Worm (Caenorhabditis elegans) whole organism, late embryonic: ENCODE results near the gene F08F8.9.

ENCODE experiments used
- C08G9.2 ChIP-seq: sonication (generic microtip); optimal IDR thresholded peaks from 2 replicates; lab custom pipeline; 2016; ENCODE audit warnings: mild to moderate bottlenecking, missing genetic modification characterization, moderate library complexity, missing compliant biosample characterization
- F13H6.1 ChIP-seq: sonication (generic microtip); optimal IDR thresholded peaks from 2 replicates; lab custom pipeline; 2016; ENCODE audit warnings: missing genetic modification characterization, missing compliant biosample characterization
- K02D7.2 ChIP-seq: sonication (generic microtip); optimal IDR thresholded peaks from 2 replicates; lab custom pipeline; 2017; ENCODE audit warnings: mild to moderate bottlenecking, missing genetic modification characterization, missing compliant biosample characterization
- K09A11.1 ChIP-seq: sonication (generic microtip); optimal IDR thresholded peaks from 2 replicates; lab custom pipeline; 2017; ENCODE audit warnings: antibody characterized with exemption, mild to moderate bottlenecking, missing genetic modification characterization, missing compliant biosample characterization; ENCODE audit not compliant: insufficient read depth
- Y22D7AL.16 ChIP-seq: sonication (generic microtip); optimal IDR thresholded peaks from 2 replicates; lab custom pipeline; 2016; ENCODE audit warnings: missing genetic modification characterization, missing compliant biosample characterization
- ceh-19 ChIP-seq: fragments of 200-800 bp; sonication (Bioruptor generic); optimal IDR thresholded peaks from 2 replicates; lab custom pipeline; 2018; ENCODE audit warnings: mild to moderate bottlenecking, missing genetic modification characterization, missing compliant biosample characterization
- ceh-2 ChIP-seq: sonication (generic microtip); optimal IDR thresholded peaks from 2 replicates; lab custom pipeline; 2016; ENCODE audit warnings: missing genotype, missing genetic modification characterization, missing compliant biosample characterization
- ceh-30 ChIP-seq: fragments of 150-350 bp; optimal IDR thresholded peaks from 2 replicates; lab custom pipeline; 2014; ENCODE audit warnings: missing biosample characterization, missing genetic modification characterization
- ceh-31 ChIP-seq: sonication (generic microtip); optimal IDR thresholded peaks from 2 replicates; lab custom pipeline; 2016; ENCODE audit warnings: missing genetic modification characterization, missing compliant biosample characterization
- ceh-6 ChIP-seq: fragments of 200-800 bp; sonication (Bioruptor generic); optimal IDR thresholded peaks from 2 replicates; lab custom pipeline; 2018; ENCODE audit warnings: mild to moderate bottlenecking, missing genetic modification characterization, missing compliant biosample characterization
- dmd-4 ChIP-seq: sonication (generic microtip); optimal IDR thresholded peaks from 2 replicates; lab custom pipeline; 2016; ENCODE audit warnings: borderline replicate concordance, missing genetic modification characterization, missing compliant biosample characterization
- elt-2 ChIP-seq: sonication (generic microtip); optimal IDR thresholded peaks from 2 replicates; lab custom pipeline; 2016; ENCODE audit warnings: missing genetic modification reagents, missing genetic modification characterization, missing compliant biosample characterization
- elt-4 ChIP-seq: sonication (generic microtip); optimal IDR thresholded peaks from 2 replicates; lab custom pipeline; 2016; ENCODE audit warnings: missing genetic modification characterization, missing compliant biosample characterization
- ets-4 ChIP-seq: sonication (generic microtip); optimal IDR thresholded peaks from 2 replicates; lab custom pipeline; 2016; ENCODE audit warnings: missing genetic modification characterization, missing compliant biosample characterization
- fkh-6 ChIP-seq: sonication (generic microtip); optimal IDR thresholded peaks from 2 replicates; lab custom pipeline; 2016; ENCODE audit warnings: missing genetic modification characterization, missing compliant biosample characterization
- hlh-13 ChIP-seq: fragments of 200-800 bp; sonication (Bioruptor generic); optimal IDR thresholded peaks from 2 replicates; lab custom pipeline; 2018; ENCODE audit warnings: mild to moderate bottlenecking, missing genetic modification characterization, missing compliant biosample characterization
- hlh-15 ChIP-seq: sonication (generic microtip); optimal IDR thresholded peaks from 2 replicates; lab custom pipeline; 2016; ENCODE audit warnings: missing genetic modification characterization, missing compliant biosample characterization
- hlh-8 ChIP-seq: sonication (generic microtip); optimal IDR thresholded peaks from 2 replicates; lab custom pipeline; 2016; ENCODE audit warnings: missing genotype, missing genetic modification characterization, missing compliant biosample characterization
- madf-2 ChIP-seq: sonication (generic microtip); optimal IDR thresholded peaks from 2 replicates; lab custom pipeline; 2017; ENCODE audit warnings: missing genetic modification characterization, missing compliant biosample characterization
- nhr-11 ChIP-seq: fragments of 150-350 bp; optimal IDR thresholded peaks from 2 replicates; lab custom pipeline; 2014; ENCODE audit warnings: missing biosample characterization, missing genetic modification characterization
- nhr-232 ChIP-seq: sonication (generic microtip); optimal IDR thresholded peaks from 2 replicates; lab custom pipeline; 2016; ENCODE audit warnings: missing genetic modification characterization, missing compliant biosample characterization
- pag-3 ChIP-seq: sonication (generic microtip); optimal IDR thresholded peaks from 2 replicates; lab custom pipeline; 2016; ENCODE audit warnings: missing compliant biosample characterization, missing genetic modification characterization, borderline replicate concordance
- pat-9 ChIP-seq: fragments of 200-800 bp; sonication (Bioruptor generic); optimal IDR thresholded peaks from 2 replicates; lab custom pipeline; 2018; ENCODE audit warnings: mild to moderate bottlenecking, missing genetic modification characterization, moderate library complexity, missing compliant biosample characterization
- pha-2 ChIP-seq: sonication (generic microtip); optimal IDR thresholded peaks from 2 replicates; lab custom pipeline; 2017; ENCODE audit warnings: mild to moderate bottlenecking, missing genetic modification characterization, missing compliant biosample characterization
- pha-4 ChIP-seq: fragments of 150-350 bp; optimal IDR thresholded peaks from 2 replicates; lab custom pipeline; 2018; ENCODE audit warnings: missing biosample characterization, missing genetic modification reagents, missing genetic modification characterization
- sdc-2 ChIP-seq: sonication (generic microtip); optimal IDR thresholded peaks from 2 replicates; lab custom pipeline; 2016; ENCODE audit warnings: missing genotype, missing genetic modification characterization, missing compliant biosample characterization
- sox-4 ChIP-seq: sonication (generic microtip); optimal IDR thresholded peaks from 2 replicates; lab custom pipeline; 2017; ENCODE audit warnings: mild to moderate bottlenecking, missing genetic modification characterization, inconsistent platforms, missing compliant biosample characterization
- tbx-2 ChIP-seq: sonication (generic microtip); optimal IDR thresholded peaks from 2 replicates; lab custom pipeline; 2016; ENCODE audit warnings: missing genetic modification characterization, missing compliant biosample characterization
- tbx-7 ChIP-seq: sonication (generic microtip); optimal IDR thresholded peaks from 2 replicates; lab custom pipeline; 2016; ENCODE audit warnings: missing genotype, missing genetic modification characterization, missing compliant biosample characterization
- unc-3 ChIP-seq, 2 experiments: fragments of 200-800 bp in 1 of 2; sonication (Bioruptor generic) in 1 of 2; sonication (generic microtip) in 1 of 2; conservative IDR thresholded peaks in 1 of 2; optimal IDR thresholded peaks in 1 of 2; 2 replicates each; pipeline versions ENCODE4 v1.3.6 to Lab custom; 2016 to 2022; ENCODE audit warnings: missing compliant biosample characterization in 2 of 2, missing genetic modification characterization in 2 of 2, missing genetic modification reagents in 1 of 2
- unc-42 ChIP-seq: sonication (generic microtip); optimal IDR thresholded peaks from 2 replicates; lab custom pipeline; 2016; ENCODE audit warnings: missing genotype, missing genetic modification characterization, missing compliant biosample characterization
- zip-5 ChIP-seq: sonication (generic microtip); optimal IDR thresholded peaks from 2 replicates; lab custom pipeline; 2016; ENCODE audit warnings: missing genetic modification characterization, missing compliant biosample characterization
- ztf-16 ChIP-seq: sonication (generic microtip); optimal IDR thresholded peaks from 2 replicates; lab custom pipeline; 2017; ENCODE audit warnings: missing genetic modification characterization, missing compliant biosample characterization

The F08F8.9 gene

ce11 chrIII:7353871-7354270 is at the start of gene F08F8.9:
TSS of gene F08F8.9 (minus strand) at chrIII:7353971.
- TF ChIP-seq elt-2 (tag; lab: Kevin White, UChicago) (no peak), ets-4 (tag; lab: Kevin White, UChicago) (no peak), tbx-2 (tag; lab: Kevin White, UChicago) (no peak), dmd-4 (tag; lab: Kevin White, UChicago) (no peak), unc-3 (GFP tag; conservative IDR thresholded peaks at IDR 0.05; lab: Robert Waterston, UW) (no peak), unc-3 (tag; optimal IDR thresholded peaks at IDR 0.05; lab: Kevin White, UChicago) (no peak), hlh-15 (no peak), nhr-11 (tag; lab: Kevin White, UChicago) (no peak), nhr-232 (tag; lab: Kevin White, UChicago) (no peak), ceh-2 (tag; lab: Kevin White, UChicago) (no peak), unc-42 (tag; lab: Kevin White, UChicago) (no peak)

DNA sequence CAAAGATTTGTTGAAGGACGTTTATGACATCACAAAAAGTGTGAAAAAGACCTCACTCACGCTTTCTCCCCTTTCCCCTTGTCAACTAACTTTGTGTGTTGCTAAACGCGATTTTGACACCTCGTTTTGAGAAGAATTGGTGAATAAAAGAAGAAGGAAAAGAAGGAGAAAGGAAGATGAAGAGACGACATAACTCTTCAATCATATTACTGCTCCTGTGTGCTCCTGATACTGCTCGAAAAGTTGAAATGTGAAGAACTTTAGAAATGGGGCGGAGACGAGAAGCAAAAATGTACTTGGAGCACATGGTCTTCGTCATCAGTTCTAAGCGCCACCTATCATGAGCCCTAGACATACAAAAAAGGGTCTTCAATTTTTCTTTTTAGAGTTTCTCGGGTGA is 45.2 kb upstream of the F08F8.9 start:
- TF ChIP-seq tbx-7 (tag; lab: Kevin White, UChicago) (no peak), hlh-15 (no peak), unc-42 (tag; lab: Kevin White, UChicago) (peak; percentile 63)
- TF ChIP-seq, all 69 proteins: peak for 1

- TF ChIP-seq fkh-6 (tag; lab: Kevin White, UChicago) (no peak), elt-4 (tag; lab: Kevin White, UChicago) (no peak), zip-5 (tag; lab: Kevin White, UChicago) (no peak), sdc-2 (tag; lab: Kevin White, UChicago) (no peak), ceh-19 (GFP tag; lab: Kevin White, UChicago) (no peak), ceh-31 (tag; lab: Kevin White, UChicago) (no peak)
These were observed 43.4 kb upstream of the F08F8.9 start for ce11 chrIII:7397196-7397595.

- TF ChIP-seq elt-2 (tag; lab: Kevin White, UChicago) (no peak), ceh-6 (GFP tag; lab: Kevin White, UChicago) (no peak), nhr-232 (tag; lab: Kevin White, UChicago) (no peak), sox-4 (tag; lab: Kevin White, UChicago) (no peak), K09A11.1 (no peak), ceh-31 (tag; lab: Kevin White, UChicago) (no peak), elt-4 (tag; lab: Kevin White, UChicago) (no peak), pha-2 (no peak), hlh-8 (tag; lab: Kevin White, UChicago) (no peak), ceh-2 (tag; lab: Kevin White, UChicago) (no peak), hlh-13 (GFP tag; lab: Kevin White, UChicago) (no peak), madf-2 (tag; lab: Kevin White, UChicago) (no peak), C08G9.2 (tag; lab: Kevin White, UChicago) (no peak), pha-4 (tag; lab: Kevin White, UChicago) (no peak), Y22D7AL.16 (tag; lab: Kevin White, UChicago) (no peak)
These were observed 41.6 kb upstream of the F08F8.9 start, which contains the start of gene lgc-50 for ce11 chrIII:7395354-7395753. TSS of gene lgc-50 (minus strand) at chrIII:7395454.

- TF ChIP-seq pat-9 (tag; lab: Kevin White, UChicago) = no peak
- TF ChIP-seq F13H6.1 = no peak
- TF ChIP-seq pag-3 (tag; lab: Kevin White, UChicago) = no peak
- no peak for TF ChIP-seq K02D7.2 (tag; lab: Kevin White, UChicago)
- no peak for TF ChIP-seq ceh-30 (tag; lab: Kevin White, UChicago)
- no peak for TF ChIP-seq ztf-16
These were observed 33.6 kb upstream of the F08F8.9 start for ce11 chrIII:7387359-7387758.
